Worm (Caenorhabditis elegans) whole organism, L4/young adult: Measurements from ENCODE around the gene phat-8.
A peak's percentile ranks its signal among the peaks of the same experiment; 100 is the strongest.

Source experiments
- W03F9.2 ChIP-seq: fragments of 150-350 bp; optimal IDR thresholded peaks from 2 replicates; lab custom pipeline; 2014; ENCODE audit warnings: missing biosample characterization, missing genetic modification characterization
- dao-5 ChIP-seq: sonication (generic microtip); optimal IDR thresholded peaks from 2 replicates; lab custom pipeline; 2016; ENCODE audit warnings: missing genotype, missing genetic modification characterization, moderate library complexity, missing compliant biosample characterization
- him-1 ChIP-seq: sonication (generic microtip); optimal IDR thresholded peaks from 2 replicates; lab custom pipeline; 2016; ENCODE audit warnings: missing genotype, missing genetic modification reagents, missing genetic modification characterization, missing compliant biosample characterization

phat-8 gene

DNA sequence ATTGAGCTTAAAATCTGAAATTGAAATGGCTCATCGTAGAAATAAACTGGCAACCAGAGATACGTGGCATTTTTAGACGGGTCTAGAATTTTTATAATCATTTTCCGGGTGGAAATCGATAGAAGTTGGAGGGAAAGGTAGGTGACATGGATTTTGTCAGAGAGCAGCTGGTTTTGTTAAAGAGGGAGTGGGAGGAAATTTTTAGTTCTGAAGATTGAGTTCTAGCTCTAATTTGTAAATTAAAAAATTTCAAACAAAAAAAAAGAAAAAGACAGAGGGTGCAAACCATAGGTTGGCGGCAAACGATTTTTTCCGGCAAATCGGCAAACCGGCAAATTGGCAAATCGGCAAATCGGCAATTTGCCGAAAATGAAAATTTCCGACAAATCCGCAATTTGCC lies 15.0 kb upstream of the phat-8 start, which contains the start of gene sre-32:
Gene sre-32 (minus strand): TSS at position 101 of the 400 bp plus-strand sequence.
- TF ChIP-seq W03F9.2 (tag; lab: Kevin White, UChicago) (no peak), dao-5 (no peak), him-1 (tag; lab: Kevin White, UChicago) (no peak)

DNA sequence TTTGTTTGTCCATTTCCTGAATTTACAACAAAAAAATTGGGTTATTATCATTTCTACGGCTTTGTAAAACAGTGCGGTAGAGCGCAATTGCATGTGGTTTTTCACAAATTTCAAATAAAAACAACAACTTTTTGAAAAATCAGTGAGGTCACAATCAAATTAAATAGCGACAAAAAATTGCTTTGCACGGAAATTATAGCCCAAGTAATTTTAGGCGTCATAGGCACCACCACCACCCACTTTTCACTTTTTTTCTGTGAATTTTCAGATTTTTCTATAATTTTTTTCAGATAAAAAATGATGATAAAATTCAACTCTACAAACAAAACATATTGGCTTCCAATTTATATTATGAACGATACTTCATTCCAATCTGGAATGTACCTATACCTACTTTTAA lies 14.3 kb upstream of the phat-8 start, which contains the start of gene sre-38:
Gene sre-38 (plus strand): TSS at position 301 of the 400 bp plus-strand sequence.
- TF ChIP-seq him-1 (tag; lab: Kevin White, UChicago) (no peak), dao-5 (no peak), W03F9.2 (tag; lab: Kevin White, UChicago) (no peak)

DNA sequence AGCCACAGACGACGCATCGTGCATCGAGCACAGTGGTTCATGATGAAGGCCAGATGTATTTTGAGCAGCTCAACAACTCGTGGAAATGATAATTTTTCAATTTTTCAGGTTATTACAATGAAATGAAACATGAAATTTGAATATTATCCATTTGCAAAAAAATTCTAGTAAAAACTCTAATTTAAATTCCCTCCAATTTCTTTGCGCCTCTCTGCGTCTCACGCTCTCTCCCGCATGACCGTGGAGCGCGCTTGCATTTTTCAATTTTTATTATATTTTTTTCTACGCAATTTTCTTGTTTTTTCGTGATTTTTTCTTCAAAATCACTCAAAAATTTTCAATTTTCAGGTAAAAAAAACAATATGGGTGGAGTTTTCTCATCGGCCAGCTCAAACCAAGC lies 12.2 kb upstream of the phat-8 start, which contains the start of gene tag-281:
Gene tag-281 (plus strand): TSS at position 340 of the 400 bp plus-strand sequence.
- TF ChIP-seq dao-5 (no peak), him-1 (tag; lab: Kevin White, UChicago) (no peak), W03F9.2 (tag; lab: Kevin White, UChicago) (peak; percentile 72)

DNA sequence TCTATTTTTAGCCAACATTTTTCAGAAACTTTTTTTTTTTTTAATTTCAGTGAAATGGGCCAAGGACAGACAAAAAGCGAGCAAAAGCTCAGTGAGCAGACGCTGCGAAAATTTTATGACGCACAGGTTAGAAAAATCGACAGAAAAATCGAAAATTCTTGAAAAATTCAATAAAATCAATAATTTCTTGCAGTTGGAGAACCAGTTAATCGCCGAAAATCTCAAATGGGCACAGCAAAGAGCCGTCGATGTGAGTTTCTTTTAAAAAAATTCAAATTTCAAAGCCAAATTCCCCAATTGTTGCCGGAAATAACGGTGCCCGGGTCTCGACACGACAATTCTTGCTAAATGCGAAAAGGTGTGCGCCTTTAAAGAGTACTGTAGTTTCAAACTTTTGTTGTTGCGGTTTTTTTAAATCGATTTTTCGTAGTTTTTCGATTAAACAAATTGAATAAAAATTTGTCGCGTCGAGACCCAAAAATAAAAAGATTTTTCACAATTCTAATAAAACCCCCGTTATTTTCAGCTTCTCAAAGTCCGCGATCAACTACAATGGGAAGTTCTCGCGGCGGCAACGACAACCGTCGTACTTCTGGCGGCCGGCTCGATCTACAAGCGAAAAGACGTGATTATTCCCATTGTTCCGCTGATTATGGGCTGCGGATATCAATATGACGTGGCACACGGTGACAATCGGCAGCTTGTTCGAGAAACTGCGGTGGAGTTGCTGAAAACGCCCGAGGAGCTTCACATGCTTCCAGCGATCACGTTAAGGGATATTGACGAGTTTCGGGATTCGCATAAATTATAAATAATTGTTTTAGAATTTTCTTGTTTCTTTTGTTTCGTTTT lies 10.8 kb upstream of the phat-8 start, which contains the start of gene tag-280:
Gene tag-280 (plus strand): TSS at position 51 of the 852 bp plus-strand sequence.
- no peak for TF ChIP-seq him-1 (tag; lab: Kevin White, UChicago)
- no peak for TF ChIP-seq W03F9.2 (tag; lab: Kevin White, UChicago)

DNA sequence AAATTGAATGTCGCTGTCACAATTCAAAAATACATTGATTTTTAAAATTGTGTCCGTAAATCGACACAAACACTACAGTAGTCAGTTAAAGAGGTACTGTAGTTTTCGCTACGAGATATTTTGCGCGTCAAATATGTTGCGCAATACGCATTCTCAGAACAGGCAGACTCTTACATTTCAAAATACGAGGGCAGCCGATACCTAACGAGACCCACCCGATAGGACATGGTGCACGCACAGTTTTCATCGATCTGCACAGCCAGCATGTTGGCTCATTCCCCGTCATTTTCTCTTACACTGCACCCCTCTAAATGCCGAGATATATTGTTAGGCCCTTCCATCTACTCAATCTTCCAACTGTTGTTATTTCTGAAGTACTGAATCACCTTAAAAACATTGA lies 9.4 kb upstream of the phat-8 start, which contains the start of gene F15A4.2:
Gene F15A4.2 (plus strand): TSS at position 301 of the 400 bp plus-strand sequence.
- TF ChIP-seq him-1 (tag; lab: Kevin White, UChicago), result no peak
- TF ChIP-seq W03F9.2 (tag; lab: Kevin White, UChicago), result no peak
- TF ChIP-seq dao-5, result no peak

DNA sequence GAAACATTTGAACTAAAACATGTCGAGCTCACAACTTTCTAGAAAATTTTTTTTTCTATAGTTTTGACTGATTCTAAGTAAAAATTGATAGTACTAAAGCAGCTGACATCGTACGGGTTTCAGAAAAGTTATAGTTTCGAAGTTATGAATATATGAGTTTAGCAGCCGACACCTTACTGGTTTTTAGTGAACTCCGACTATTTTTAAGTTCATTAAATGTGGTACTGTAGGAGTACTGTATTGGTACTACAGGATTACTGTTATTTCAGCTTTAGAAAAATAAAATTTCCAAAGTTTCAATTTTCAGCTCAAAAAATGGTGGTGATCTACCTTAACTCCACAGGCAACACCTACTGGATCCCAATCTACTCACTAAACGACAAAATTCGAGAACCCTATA lies 6.0 kb upstream of the phat-8 start, which contains the start of gene sre-37:
Gene sre-37 (plus strand): TSS at position 301 of the 400 bp plus-strand sequence.
- TF ChIP-seq him-1 (tag; lab: Kevin White, UChicago) (no peak), dao-5 (no peak), W03F9.2 (tag; lab: Kevin White, UChicago) (no peak)

DNA sequence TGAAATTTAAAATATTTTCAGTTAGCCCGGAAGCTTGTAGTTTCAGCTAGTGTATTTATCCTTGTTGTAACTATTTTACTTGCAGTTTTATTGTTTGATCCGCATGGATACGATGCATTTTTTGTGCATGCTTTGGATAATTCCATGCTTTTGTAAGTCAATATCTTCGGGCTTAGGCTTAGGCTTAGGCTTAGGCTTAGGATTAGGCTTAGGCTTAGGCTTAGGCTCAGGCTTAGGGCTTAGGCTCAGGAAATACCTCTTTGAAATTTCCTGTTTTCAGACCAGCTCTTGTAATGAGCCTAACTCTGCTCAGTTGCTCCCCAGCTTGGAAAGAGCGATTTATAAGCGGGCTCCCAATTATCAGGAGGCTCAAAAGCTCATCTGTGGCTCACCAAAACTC lies 4.6 kb upstream of the phat-8 start, which contains the start of gene srg-16:
Gene srg-16 (plus strand): TSS at position 87 of the 400 bp plus-strand sequence.
- TF ChIP-seq him-1 (tag; lab: Kevin White, UChicago) (no peak), dao-5 (no peak), W03F9.2 (tag; lab: Kevin White, UChicago) (no peak)

DNA sequence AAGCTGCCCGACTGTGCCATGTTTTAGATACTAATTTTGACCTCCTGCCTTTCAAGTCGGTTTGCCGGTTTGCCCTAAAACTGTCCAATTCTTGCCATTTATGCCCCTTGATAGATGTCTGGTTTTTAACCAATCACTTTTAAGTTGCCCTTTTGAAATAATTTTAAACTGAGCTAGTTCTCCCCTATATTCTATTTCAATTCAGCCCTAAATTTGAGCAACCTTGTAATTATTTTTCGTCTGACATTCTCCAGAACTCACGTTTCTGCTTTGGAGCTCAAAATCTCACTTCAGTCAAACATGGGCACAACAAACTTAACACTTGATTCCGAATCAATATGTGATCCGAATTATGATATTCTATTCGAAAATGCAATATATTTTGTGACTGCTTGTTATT lies 1.8 kb downstream of the phat-8 start, which contains the start of gene srg-17:
Gene srg-17 (plus strand): TSS at position 301 of the 400 bp plus-strand sequence.
- TF ChIP-seq him-1 (tag; lab: Kevin White, UChicago) (no peak), dao-5 (no peak), W03F9.2 (tag; lab: Kevin White, UChicago) (no peak)

DNA sequence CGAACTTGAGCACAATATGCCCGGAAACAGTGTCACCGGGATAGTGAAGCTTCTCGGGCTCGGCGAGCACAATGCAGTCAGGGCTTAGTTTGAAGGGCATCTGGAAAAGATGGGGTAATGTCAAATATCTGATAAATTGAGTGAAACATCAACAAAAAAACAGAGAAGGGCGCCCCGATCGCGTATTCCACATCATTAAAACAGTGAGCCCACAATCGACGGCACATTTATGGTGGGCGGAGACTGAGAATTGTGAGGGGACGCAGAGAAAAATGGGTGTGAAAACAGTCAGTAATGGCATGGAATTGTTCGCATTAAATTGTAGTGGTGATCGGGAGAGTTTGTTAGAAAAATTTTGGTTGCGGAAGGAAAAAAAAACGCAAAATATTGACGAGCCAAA lies 9.2 kb downstream of the phat-8 start, which contains the start of gene arrd-9:
Gene arrd-9 (minus strand): TSS at position 101 of the 400 bp plus-strand sequence.
- TF ChIP-seq dao-5 (no peak), W03F9.2 (tag; lab: Kevin White, UChicago) (no peak), him-1 (tag; lab: Kevin White, UChicago) (no peak)

DNA sequence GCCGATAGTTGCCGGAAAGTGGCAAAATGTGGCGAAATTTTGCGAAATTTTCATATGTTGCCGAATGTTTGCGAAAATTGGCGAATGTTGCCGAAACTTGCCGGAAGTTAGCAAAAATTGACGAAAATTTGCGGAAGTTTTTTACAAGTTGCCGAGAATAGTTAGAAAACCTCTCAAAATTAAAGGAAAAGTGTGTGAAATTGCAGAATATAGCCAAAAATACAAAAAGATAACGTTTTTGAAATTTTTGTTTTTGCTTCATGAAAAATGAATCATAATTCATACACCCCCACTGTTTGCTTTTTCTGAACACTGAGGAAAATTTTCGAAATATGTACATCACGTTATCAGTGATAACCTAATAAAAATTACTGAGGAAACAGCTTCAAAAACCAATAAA lies 10.0 kb downstream of the phat-8 start:
- TF ChIP-seq dao-5 (no peak), W03F9.2 (tag; lab: Kevin White, UChicago) (no peak), him-1 (tag; lab: Kevin White, UChicago) (no peak)

DNA sequence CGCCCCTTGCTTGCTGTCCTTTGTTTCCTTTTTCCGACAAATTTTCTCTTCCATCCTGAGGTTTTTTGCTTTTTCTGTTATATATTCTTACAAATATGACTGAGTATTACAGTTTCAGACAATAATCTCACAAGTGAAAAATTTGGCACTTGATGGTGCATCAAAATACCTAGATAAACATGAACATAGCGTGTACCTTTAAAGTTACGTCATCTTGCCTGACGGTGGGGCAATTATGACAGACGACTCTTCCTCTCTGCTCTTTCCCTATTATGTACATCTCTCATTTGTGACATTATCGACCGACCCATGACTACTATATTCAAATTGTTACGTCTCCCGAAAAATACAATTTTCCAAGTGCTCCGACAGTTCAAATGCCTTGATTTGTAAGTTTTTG lies 11.0 kb downstream of the phat-8 start, which contains the start of gene fbxb-102:
Gene fbxb-102 (plus strand): TSS at position 301 of the 400 bp plus-strand sequence.
- TF ChIP-seq W03F9.2 (tag; lab: Kevin White, UChicago) (no peak), him-1 (tag; lab: Kevin White, UChicago) (no peak), dao-5 (no peak)

DNA sequence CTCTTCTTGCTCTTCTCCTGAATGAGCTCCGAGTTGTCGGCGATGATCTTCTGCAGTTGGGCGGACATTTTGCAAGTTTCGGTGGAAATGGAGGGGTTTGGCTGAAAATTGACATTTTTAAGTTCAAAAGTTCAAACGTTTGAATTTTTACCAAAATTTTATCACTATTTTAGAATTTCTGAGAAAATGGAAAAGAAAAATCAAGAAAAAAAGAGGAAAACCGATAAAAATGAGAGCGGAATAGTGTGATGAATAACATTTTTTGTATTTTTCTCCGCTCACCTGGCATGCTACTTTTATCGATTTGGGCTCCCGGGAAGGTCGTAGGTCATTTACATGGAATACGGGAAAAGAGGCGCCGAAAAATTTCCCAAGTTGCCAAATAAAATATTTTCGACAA lies 13.5 kb downstream of the phat-8 start, which contains the start of gene F15A4.10:
Gene F15A4.10 (minus strand): TSS at position 101 of the 400 bp plus-strand sequence.
- TF ChIP-seq dao-5 (no peak), W03F9.2 (tag; lab: Kevin White, UChicago) (no peak), him-1 (tag; lab: Kevin White, UChicago) (no peak)

DNA sequence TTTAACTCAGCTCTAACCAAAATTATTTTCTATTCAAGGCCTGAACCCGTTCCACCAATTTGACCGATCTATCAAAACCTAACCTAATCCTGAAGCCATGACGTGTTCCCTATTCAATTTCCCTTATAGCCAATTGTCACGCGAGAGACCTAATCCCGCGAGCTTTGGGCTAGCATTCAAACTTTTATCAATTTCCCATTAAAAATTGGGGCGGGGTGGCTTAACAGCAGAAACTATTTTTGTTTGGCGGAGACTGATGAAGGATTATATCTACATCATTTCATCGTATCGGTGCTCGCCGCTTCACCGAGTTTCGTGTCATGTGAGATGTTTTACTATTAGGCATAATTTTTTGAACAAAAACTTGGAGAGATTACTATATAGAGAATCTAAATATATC lies 17.2 kb downstream of the phat-8 start:
- TF ChIP-seq dao-5, result no peak
- no peak for TF ChIP-seq W03F9.2 (tag; lab: Kevin White, UChicago)
- no peak for TF ChIP-seq him-1 (tag; lab: Kevin White, UChicago)

DNA sequence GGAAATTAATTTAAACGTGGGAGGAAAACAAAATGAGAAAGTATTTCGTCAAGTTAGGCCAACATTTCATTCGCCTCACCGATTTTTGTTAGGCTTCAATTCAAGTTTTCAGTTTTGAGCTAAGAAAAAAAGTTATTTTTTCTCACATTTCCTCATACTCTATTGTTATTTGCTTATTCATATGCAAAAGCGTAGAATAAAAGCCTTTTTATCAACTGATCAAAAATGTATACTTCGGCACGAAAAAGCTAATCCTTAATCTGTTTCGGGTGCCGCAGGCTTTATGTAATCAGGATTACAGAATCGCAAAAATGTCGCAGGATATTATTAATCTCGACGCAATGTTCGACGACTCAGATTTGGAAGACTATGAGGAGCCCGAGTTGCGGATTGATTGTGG lies 18.3 kb downstream of the phat-8 start, which contains the start of gene T21B4.15:
Gene T21B4.15 (plus strand): TSS at position 301 of the 400 bp plus-strand sequence.
- no peak for TF ChIP-seq W03F9.2 (tag; lab: Kevin White, UChicago)
- no peak for TF ChIP-seq him-1 (tag; lab: Kevin White, UChicago)
- TF ChIP-seq dao-5, result no peak
